Fruit fly (Drosophila melanogaster) S2 (cell line): ENCODE data around the gene CG43336.

ENCODE experiments used
- CG8478 ChIP-seq: fragments of >200 bp; optimal IDR thresholded peaks from 2 replicates; lab custom pipeline; 2018
- CTCF ChIP-seq, 2 experiments: fragments of >200 bp; optimal IDR thresholded peaks; 2 replicates each; lab custom pipeline; 2018

DNA sequence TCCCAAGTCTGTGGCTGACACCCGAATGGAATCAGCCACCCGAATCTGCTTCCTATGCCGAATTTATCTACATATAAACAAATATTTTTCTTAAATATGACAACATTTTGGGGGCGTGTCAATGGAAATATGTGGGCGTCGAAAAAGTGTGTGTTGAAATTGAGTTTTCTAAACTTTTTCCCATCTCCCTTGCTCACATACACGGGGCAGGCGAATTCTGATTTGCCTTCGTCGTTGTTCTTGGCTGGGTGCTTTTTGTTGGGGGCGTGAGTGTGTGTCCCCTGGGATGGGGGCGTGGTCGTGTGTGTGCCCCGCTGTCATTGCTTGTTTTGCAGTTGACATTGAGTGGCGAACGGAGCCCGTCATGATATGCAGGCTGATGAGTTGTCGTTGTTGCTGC is 19.3 kb upstream of the CG43336 start:
- TF ChIP-seq CTCF (optimal IDR thresholded peaks at IDR 0.05; lab: Kevin White, UChicago) (no peak), CG8478 (no peak)
